Fruit fly (Drosophila melanogaster) whole organism, prepupa: ENCODE results near the gene CG13842.

Source experiments
- CG10631 ChIP-seq: fragments of 200-800 bp; sonication (Bioruptor generic); optimal IDR thresholded peaks from 2 replicates; lab custom pipeline; 2016; ENCODE audit warnings: missing biosample characterization, missing genetic modification characterization
- CG10669 ChIP-seq: fragments of 200-800 bp; sonication (Bioruptor generic); optimal IDR thresholded peaks from 3 replicates; lab custom pipeline; 2018; ENCODE audit warnings: missing biosample characterization, mild to moderate bottlenecking, missing genetic modification characterization, moderate library complexity
- CG11762 ChIP-seq: fragments of 200-800 bp; sonication (Bioruptor generic); optimal IDR thresholded peaks from 3 replicates; lab custom pipeline; 2016; ENCODE audit warnings: missing biosample characterization, missing genetic modification characterization; ENCODE audit not compliant: insufficient read depth
- CG15336 ChIP-seq: fragments of 200-800 bp; sonication (Bioruptor generic); IDR thresholded peaks from 2 replicates; pipeline ENCODE4 v1.3.6; 2022; ENCODE audit warnings: missing biosample characterization, missing genetic modification characterization
- CG1621 ChIP-seq: fragments of 200-800 bp; sonication (Bioruptor generic); optimal IDR thresholded peaks from 3 replicates; lab custom pipeline; 2018; ENCODE audit warnings: missing biosample characterization, mild to moderate bottlenecking, missing genetic modification characterization
- CG3032 ChIP-seq: fragments of 200-800 bp; optimal IDR thresholded peaks from 2 replicates; lab custom pipeline; 2019; ENCODE audit warnings: missing biosample characterization, mild to moderate bottlenecking, missing genetic modification characterization, moderate library complexity
- CG31627 ChIP-seq: fragments of 200-800 bp; sonication (Bioruptor generic); optimal IDR thresholded peaks from 3 replicates; lab custom pipeline; 2016; ENCODE audit warnings: missing biosample characterization, missing genetic modification characterization
- CG34406 ChIP-seq: fragments of 200-800 bp; sonication (Bioruptor generic); optimal IDR thresholded peaks from 3 replicates; lab custom pipeline; 2016; ENCODE audit warnings: missing biosample characterization, missing genetic modification characterization
- CG3919 ChIP-seq: fragments of 200-800 bp; sonication (Bioruptor generic); optimal IDR thresholded peaks from 3 replicates; lab custom pipeline; 2016; ENCODE audit warnings: missing biosample characterization, missing genetic modification characterization
- CG4318 ChIP-seq: fragments of 200-800 bp; sonication (Bioruptor generic); optimal IDR thresholded peaks from 3 replicates; lab custom pipeline; 2017; ENCODE audit warnings: missing biosample characterization, mild to moderate bottlenecking, missing genetic modification characterization
- CG6163 ChIP-seq: fragments of 200-800 bp; sonication (Bioruptor generic); IDR thresholded peaks from 3 replicates; pipeline ENCODE4 v1.3.6; 2022; ENCODE audit warnings: missing biosample characterization, missing genetic modification characterization
- CG6276 ChIP-seq: fragments of 200-800 bp; sonication (Bioruptor generic); optimal IDR thresholded peaks from 2 replicates; lab custom pipeline; 2017; ENCODE audit warnings: missing biosample characterization, mild to moderate bottlenecking, missing genetic modification characterization
- CG6792 ChIP-seq: fragments of 200-800 bp; sonication (Bioruptor generic); optimal IDR thresholded peaks from 3 replicates; lab custom pipeline; 2016; ENCODE audit warnings: missing biosample characterization, missing genetic modification characterization
- CG6854 ChIP-seq: fragments of 200-800 bp; sonication (Bioruptor generic); optimal IDR thresholded peaks from 2 replicates; lab custom pipeline; 2017; ENCODE audit warnings: missing biosample characterization, mild to moderate bottlenecking, missing genetic modification characterization
- CG7368 ChIP-seq: fragments of 200-800 bp; sonication (Bioruptor generic); optimal IDR thresholded peaks from 3 replicates; lab custom pipeline; 2016; ENCODE audit warnings: missing biosample characterization, missing genetic modification characterization
- CG8119 ChIP-seq: fragments of 200-800 bp; sonication (Bioruptor generic); IDR thresholded peaks from 3 replicates; pipeline ENCODE4 v1.3.6; 2022; ENCODE audit warnings: missing biosample characterization, missing genetic modification characterization
- CG8319 ChIP-seq: fragments of 200-800 bp; sonication (Bioruptor generic); optimal IDR thresholded peaks from 3 replicates; lab custom pipeline; 2016; ENCODE audit warnings: missing biosample characterization, missing genetic modification characterization
- CG8632 ChIP-seq: fragments of 200-800 bp; sonication (Bioruptor generic); optimal IDR thresholded peaks from 3 replicates; lab custom pipeline; 2016; ENCODE audit warnings: missing biosample characterization, missing genetic modification characterization
- CG9139 ChIP-seq: fragments of 200-800 bp; sonication (Bioruptor generic); optimal IDR thresholded peaks from 3 replicates; lab custom pipeline; 2017; ENCODE audit warnings: missing biosample characterization, mild to moderate bottlenecking, missing genetic modification characterization
- Eip75B ChIP-seq: fragments of 200-800 bp; sonication (Bioruptor generic); optimal IDR thresholded peaks from 3 replicates; lab custom pipeline; 2016; ENCODE audit warnings: missing biosample characterization, missing genetic modification characterization
- Eip78C ChIP-seq: fragments of 200-800 bp; sonication (Bioruptor generic); peaks from one replicate; lab custom pipeline; 2016; ENCODE audit warnings: missing biosample characterization, missing genetic modification characterization
- Eip93F ChIP-seq: fragments of 200-800 bp; sonication (Bioruptor generic); optimal IDR thresholded peaks from 2 replicates; lab custom pipeline; 2016; ENCODE audit warnings: missing biosample characterization, mild to moderate bottlenecking, missing genetic modification characterization
- Ets21C ChIP-seq: fragments of 200-800 bp; sonication (Bioruptor generic); optimal IDR thresholded peaks from 3 replicates; lab custom pipeline; 2016; ENCODE audit warnings: missing biosample characterization, missing genetic modification characterization
- Ets96B ChIP-seq: fragments of 200-800 bp; optimal IDR thresholded peaks from 2 replicates; lab custom pipeline; 2019; ENCODE audit warnings: missing biosample characterization, mild to moderate bottlenecking, missing genetic modification characterization, moderate library complexity
- Gug ChIP-seq: fragments of 200-800 bp; sonication (Bioruptor generic); IDR thresholded peaks from 2 replicates; pipeline ENCODE4 v1.3.6; 2022; ENCODE audit warnings: missing biosample characterization, missing genetic modification characterization
- Hr39 ChIP-seq: fragments of 200-800 bp; sonication (Bioruptor generic); optimal IDR thresholded peaks from 2 replicates; lab custom pipeline; 2016; ENCODE audit warnings: missing biosample characterization, missing genetic modification characterization
- Sox102F ChIP-seq: fragments of 200-800 bp; sonication (Bioruptor generic); optimal IDR thresholded peaks from 2 replicates; lab custom pipeline; 2016; ENCODE audit warnings: missing biosample characterization, mild to moderate bottlenecking, missing genetic modification characterization
- Sox14 ChIP-seq: fragments of 200-800 bp; sonication (Bioruptor generic); optimal IDR thresholded peaks from 3 replicates; lab custom pipeline; 2016; ENCODE audit warnings: missing biosample characterization, missing genetic modification characterization
- achi ChIP-seq: fragments of 200-800 bp; sonication (Bioruptor generic); optimal IDR thresholded peaks from 3 replicates; lab custom pipeline; 2016; ENCODE audit warnings: missing biosample characterization, missing genetic modification characterization
- acj6 ChIP-seq: fragments of 200-800 bp; sonication (Bioruptor generic); optimal IDR thresholded peaks from 3 replicates; lab custom pipeline; 2016; ENCODE audit warnings: missing biosample characterization, missing genetic modification characterization
- cyc ChIP-seq: fragments of 200-800 bp; sonication (Bioruptor generic); optimal IDR thresholded peaks from 3 replicates; lab custom pipeline; 2016; ENCODE audit warnings: missing biosample characterization, missing genetic modification characterization
- dac ChIP-seq: fragments of 200-800 bp; sonication (Bioruptor generic); optimal IDR thresholded peaks from 2 replicates; lab custom pipeline; 2017; ENCODE audit warnings: missing biosample characterization, mild to moderate bottlenecking, missing genetic modification characterization
- dsx ChIP-seq: fragments of 200-800 bp; optimal IDR thresholded peaks from 3 replicates; lab custom pipeline; 2019; ENCODE audit warnings: missing biosample characterization, mild to moderate bottlenecking, missing genetic modification characterization, moderate library complexity; ENCODE audit not compliant: poor library complexity, severe bottlenecking
- eg ChIP-seq: fragments of 200-800 bp; sonication (Bioruptor generic); IDR thresholded peaks from 3 replicates; pipeline ENCODE4 v1.3.6; 2022; ENCODE audit warnings: missing biosample characterization, missing genetic modification characterization
- esn ChIP-seq: fragments of 200-800 bp; sonication (Bioruptor generic); optimal IDR thresholded peaks from 2 replicates; lab custom pipeline; 2016; ENCODE audit warnings: missing biosample characterization, mild to moderate bottlenecking, missing genetic modification characterization, moderate library complexity
- fd85E ChIP-seq: fragments of 200-800 bp; sonication (Bioruptor generic); optimal IDR thresholded peaks from 3 replicates; lab custom pipeline; 2016; ENCODE audit warnings: missing biosample characterization, missing genetic modification characterization
- fkh ChIP-seq: fragments of 200-800 bp; sonication (Bioruptor generic); optimal IDR thresholded peaks from 3 replicates; lab custom pipeline; 2017; ENCODE audit warnings: missing biosample characterization, mild to moderate bottlenecking, missing genetic modification characterization, moderate library complexity
- lz ChIP-seq: fragments of 200-800 bp; sonication (Bioruptor generic); optimal IDR thresholded peaks from 3 replicates; lab custom pipeline; 2016; ENCODE audit warnings: missing biosample characterization, missing genetic modification characterization
- net ChIP-seq: fragments of 200-800 bp; sonication (Bioruptor generic); optimal IDR thresholded peaks from 3 replicates; lab custom pipeline; 2016; ENCODE audit warnings: missing biosample characterization, missing genetic modification characterization
- pdm3 ChIP-seq: fragments of 200-800 bp; sonication (Bioruptor generic); optimal IDR thresholded peaks from 3 replicates; lab custom pipeline; 2016; ENCODE audit warnings: missing biosample characterization, missing genetic modification characterization
- salr ChIP-seq, 2 experiments: fragments of 200-800 bp; sonication (Bioruptor generic); optimal IDR thresholded peaks; 3 replicates each; lab custom pipeline; 2016 to 2018; ENCODE audit warnings: missing biosample characterization in 2 of 2, missing genetic modification characterization in 2 of 2, mild to moderate bottlenecking in 1 of 2
- spab ChIP-seq: fragments of 200-800 bp; sonication (Bioruptor generic); optimal IDR thresholded peaks from 2 replicates; lab custom pipeline; 2017; ENCODE audit warnings: missing biosample characterization, mild to moderate bottlenecking, missing genetic modification characterization, missing genetic modification reagents
- ss ChIP-seq, 2 experiments: fragments of 200-800 bp; sonication (Bioruptor generic); optimal IDR thresholded peaks; 2 replicates in 1 of 2; 3 replicates in 1 of 2; lab custom pipeline; 2017 to 2018; ENCODE audit warnings: mild to moderate bottlenecking in 2 of 2, missing biosample characterization in 2 of 2, missing genetic modification characterization in 2 of 2, moderate library complexity in 1 of 2
- svp ChIP-seq: fragments of 200-800 bp; sonication (Bioruptor generic); peaks from one replicate; lab custom pipeline; 2016; ENCODE audit warnings: missing biosample characterization, missing genetic modification characterization
- topi ChIP-seq: fragments of 200-800 bp; sonication (Bioruptor generic); optimal IDR thresholded peaks from 3 replicates; lab custom pipeline; 2016; ENCODE audit warnings: missing biosample characterization, missing genetic modification characterization

Gene CG13842

dm6 chr3R:22690311-22690710, 16.8 kb downstream of the CG13842 start, which contains the start of the genes wfs1 and Nup133:
wfs1 (minus strand) TSS chr3R:22690380.
Nup133 (plus strand) TSS chr3R:22690607.
- TF ChIP-seq Sox14 (GFP tag; lab: Kevin White, UChicago), result peak; percentile 56
- TF ChIP-seq pdm3 (GFP tag; lab: Kevin White, UChicago), result no peak
- TF ChIP-seq CG6854, result no peak
- peak; percentile 81 for TF ChIP-seq CG3032 (tag; lab: Kevin White, UChicago)
- peak; percentile 8 for TF ChIP-seq CG31627 (GFP tag; lab: Kevin White, UChicago)
- no peak for TF ChIP-seq CG11762
- TF ChIP-seq Gug (GFP tag; lab: Robert Waterston, UW), result peak; percentile 40; the same call in 1 of the 2 replicates
- no peak for TF ChIP-seq spab (GFP tag; lab: Kevin White, UChicago)
- peak; percentile 63; the same call in 2 of the 3 replicates for TF ChIP-seq CG8119 (GFP tag; lab: Robert Waterston, UW)
- peak; percentile 53 for TF ChIP-seq CG6792 (GFP tag; lab: Kevin White, UChicago)
- peak; percentile 72 for TF ChIP-seq CG34406 (GFP tag; lab: Kevin White, UChicago)
- TF ChIP-seq CG10669, result no peak
- TF ChIP-seq esn (GFP tag; lab: Kevin White, UChicago), result peak; percentile 65
- no peak for TF ChIP-seq fd85E (GFP tag; lab: Kevin White, UChicago)
- TF ChIP-seq lz (GFP tag; lab: Kevin White, UChicago), result peak; percentile 52
- TF ChIP-seq CG6163 (GFP tag; lab: Robert Waterston, UW), result peak; percentile 22; the same call in 1 of the 3 replicates
- peak; percentile 54 for TF ChIP-seq CG8632
- TF ChIP-seq CG10631, result no peak
- TF ChIP-seq CG15336 (GFP tag; lab: Robert Waterston, UW), result peak; percentile 24; the same call in 1 of the 2 replicates
- peak; percentile 81 for TF ChIP-seq dsx (GFP tag; lab: Kevin White, UChicago)
- no peak for TF ChIP-seq Eip75B (GFP tag; lab: Kevin White, UChicago)
- no peak for TF ChIP-seq CG9139 (GFP tag; lab: Kevin White, UChicago)

dm6 chr3R:22686336-22686874, 20.7 kb downstream of the CG13842 start, which contains the start of the genes Gclm and CG17625:
Gclm (minus strand) TSS chr3R:22686510.
CG17625 (plus strand) TSS chr3R:22686849.
- TF ChIP-seq CG6854, result peak; percentile 73
- peak; percentile 47; the same call in 2 of the 3 replicates for TF ChIP-seq CG6163 (GFP tag; lab: Robert Waterston, UW)
- TF ChIP-seq esn (GFP tag; lab: Kevin White, UChicago), result peak; percentile 67
- peak; percentile 36 for TF ChIP-seq cyc (GFP tag; lab: Kevin White, UChicago)
- TF ChIP-seq acj6 (GFP tag; lab: Kevin White, UChicago), result peak; percentile 20
- peak; percentile 37 for TF ChIP-seq CG6792 (GFP tag; lab: Kevin White, UChicago)
- TF ChIP-seq Sox14 (GFP tag; lab: Kevin White, UChicago), result peak; percentile 38
- no peak for TF ChIP-seq dac
- TF ChIP-seq CG3032 (tag; lab: Kevin White, UChicago), result peak; percentile 27
- TF ChIP-seq Eip78C (GFP tag; lab: Kevin White, UChicago), result no peak
- TF ChIP-seq CG9139 (GFP tag; lab: Kevin White, UChicago), result peak; percentile 35
- TF ChIP-seq CG8319 (GFP tag; lab: Kevin White, UChicago), result no peak
- peak; percentile 56 for TF ChIP-seq Sox102F
- TF ChIP-seq CG8632, result peak; percentile 1
- peak; percentile 56 for TF ChIP-seq net (GFP tag; lab: Kevin White, UChicago)
- TF ChIP-seq topi (GFP tag; lab: Kevin White, UChicago), result peak; percentile 45
- TF ChIP-seq CG6276 (GFP tag; lab: Kevin White, UChicago), result no peak
- TF ChIP-seq fkh (GFP tag; lab: Kevin White, UChicago), result peak; percentile 4
- peak; percentile 33 for TF ChIP-seq CG31627 (GFP tag; lab: Kevin White, UChicago)
- TF ChIP-seq ss (GFP tag; optimal IDR thresholded peaks at IDR 0.05; lab: Kevin White, UChicago), result peak; percentile 42 to 56
- TF ChIP-seq Hr39 (GFP tag; lab: Kevin White, UChicago), result no peak
- peak; percentile 56 for TF ChIP-seq eg (GFP tag; lab: Robert Waterston, UW)
- TF ChIP-seq svp, result peak; percentile 81
- TF ChIP-seq CG4318 (GFP tag; lab: Kevin White, UChicago), result no peak
- peak; percentile 56 for TF ChIP-seq pdm3 (GFP tag; lab: Kevin White, UChicago)
- no peak for TF ChIP-seq salr (GFP tag; optimal IDR thresholded peaks at IDR 0.05; lab: Kevin White, UChicago)
- TF ChIP-seq CG3919 (GFP tag; lab: Kevin White, UChicago), result peak; percentile 51
- peak; percentile 42 for TF ChIP-seq Eip93F
- peak; percentile 50 for TF ChIP-seq CG10631
- peak; percentile 39 for TF ChIP-seq Eip75B (GFP tag; lab: Kevin White, UChicago)
- peak; percentile 48 for TF ChIP-seq lz (GFP tag; lab: Kevin White, UChicago)
- peak; percentile 11 for TF ChIP-seq CG1621 (tag; lab: Kevin White, UChicago)
- peak; percentile 90 for TF ChIP-seq achi (GFP tag; lab: Kevin White, UChicago)
- TF ChIP-seq dsx (GFP tag; lab: Kevin White, UChicago), result peak; percentile 57
- no peak; the same call in 1 of the 2 replicates for TF ChIP-seq CG15336 (GFP tag; lab: Robert Waterston, UW)
- TF ChIP-seq Ets96B (tag; lab: Kevin White, UChicago), result peak; percentile 14
- TF ChIP-seq CG34406 (GFP tag; lab: Kevin White, UChicago), result peak; percentile 36
- TF ChIP-seq CG8119 (GFP tag; lab: Robert Waterston, UW), result peak; percentile 13; the same call in 1 of the 3 replicates
- TF ChIP-seq CG11762, result no peak
- no peak for TF ChIP-seq CG7368
- TF ChIP-seq Ets21C, result no peak
- TF ChIP-seq, all 60 proteins: peak for 30
